Fruit fly (Drosophila melanogaster): ENCODE measurements around the gene nmo.

Gene nmo

dm6 chr3L:8072720-8073119 is 93.9 kb downstream of the nmo start (continued):
- TF ChIP-seq fkh (GFP tag; optimal IDR thresholded peaks at IDR 0.05), result peak; percentile 56
- TF ChIP-seq CG8119 (GFP tag; IDR thresholded peaks at IDR 0.05), result peak; percentile 82
- peak; percentile 62 for TF ChIP-seq esn (GFP tag; optimal IDR thresholded peaks at IDR 0.05)
- TF ChIP-seq CG6854 (GFP tag; optimal IDR thresholded peaks at IDR 0.05), result peak; percentile 30
- no peak for TF ChIP-seq fd59A (GFP tag; optimal IDR thresholded peaks at IDR 0.05)
- TF ChIP-seq CG4318 (GFP tag; optimal IDR thresholded peaks at IDR 0.05), result no peak
- TF ChIP-seq CG10631 (GFP tag; optimal IDR thresholded peaks at IDR 0.05), result peak; percentile 26
- peak; percentile 14 for TF ChIP-seq CG31627 (GFP tag; optimal IDR thresholded peaks at IDR 0.05)
- no peak for TF ChIP-seq Hr38 (GFP tag; optimal IDR thresholded peaks at IDR 0.05)
- TF ChIP-seq CG34406 (GFP tag; optimal IDR thresholded peaks at IDR 0.05), result peak; percentile 45
- peak; percentile 80 for TF ChIP-seq CG3919 (GFP tag; optimal IDR thresholded peaks at IDR 0.05)
- TF ChIP-seq achi (GFP tag; optimal IDR thresholded peaks at IDR 0.05), result peak; percentile 52
- TF ChIP-seq topi (GFP tag; optimal IDR thresholded peaks at IDR 0.05), result peak; percentile 78
- peak; percentile 77 for TF ChIP-seq cyc (GFP tag; optimal IDR thresholded peaks at IDR 0.05)

DNA sequence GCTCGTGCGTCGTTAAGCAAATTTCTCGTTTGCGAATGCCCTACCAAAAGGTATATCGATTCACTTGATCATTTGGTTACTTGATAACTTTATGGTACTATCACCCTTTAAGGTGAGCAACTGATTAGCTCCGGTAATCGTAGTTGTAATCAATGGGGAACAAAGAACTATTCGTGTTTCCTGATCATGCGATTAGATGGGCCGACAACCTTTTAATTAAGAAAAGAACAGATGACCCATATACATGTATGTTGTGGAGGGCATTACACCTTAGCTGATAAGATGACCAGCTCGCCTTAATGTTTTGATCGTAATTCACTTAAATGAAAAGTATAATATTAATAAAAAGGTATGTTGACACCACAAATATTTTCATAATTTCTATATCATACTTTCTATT is 94.5 kb downstream of the nmo start:
- TF ChIP-seq fd59A (GFP tag; optimal IDR thresholded peaks at IDR 0.05), result no peak
- TF ChIP-seq CG15336 (GFP tag; IDR thresholded peaks at IDR 0.05), result no peak
- no peak for TF ChIP-seq CG6792 (GFP tag; optimal IDR thresholded peaks at IDR 0.05)
- no peak for TF ChIP-seq OdsH (GFP tag; optimal IDR thresholded peaks at IDR 0.05)
- TF ChIP-seq Gug (GFP tag; IDR thresholded peaks at IDR 0.05), result no peak
- no peak for TF ChIP-seq dsx (GFP tag; optimal IDR thresholded peaks at IDR 0.05; ENCODE audit: poor library complexity, severe bottlenecking)
- TF ChIP-seq CG10669 (GFP tag; optimal IDR thresholded peaks at IDR 0.05), result no peak
- TF ChIP-seq salr (GFP tag; optimal IDR thresholded peaks at IDR 0.05), result no peak
- no peak for TF ChIP-seq Sox14 (GFP tag; optimal IDR thresholded peaks at IDR 0.05)
- TF ChIP-seq Lpt (GFP tag; optimal IDR thresholded peaks at IDR 0.05), result no peak
- no peak for TF ChIP-seq achi (GFP tag; optimal IDR thresholded peaks at IDR 0.05)
- TF ChIP-seq CG6276 (GFP tag; optimal IDR thresholded peaks at IDR 0.05), result no peak
- TF ChIP-seq acj6 (GFP tag; optimal IDR thresholded peaks at IDR 0.05), result no peak
- no peak for TF ChIP-seq Met (GFP tag; optimal IDR thresholded peaks at IDR 0.05)
- no peak for TF ChIP-seq Hr38 (GFP tag; optimal IDR thresholded peaks at IDR 0.05)
- peak; percentile 13; the same call in 1 of the 3 replicates for TF ChIP-seq eg (GFP tag; IDR thresholded peaks at IDR 0.05)
- no peak for TF ChIP-seq CG11902 (GFP tag; optimal IDR thresholded peaks at IDR 0.05)
- no peak for TF ChIP-seq fkh (GFP tag; optimal IDR thresholded peaks at IDR 0.05)
- peak; percentile 54 for TF ChIP-seq CG32006 (GFP tag; optimal IDR thresholded peaks at IDR 0.05)
- peak; percentile 7 for TF ChIP-seq esn (GFP tag; optimal IDR thresholded peaks at IDR 0.05)
- peak; percentile 20 for TF ChIP-seq CG4318 (GFP tag; optimal IDR thresholded peaks at IDR 0.05)
- TF ChIP-seq CG16779 (tag; optimal IDR thresholded peaks at IDR 0.05), result no peak
- no peak for TF ChIP-seq CG11294 (GFP tag; IDR thresholded peaks at IDR 0.05)
- no peak for TF ChIP-seq CG8119 (GFP tag; IDR thresholded peaks at IDR 0.05)
- TF ChIP-seq Eip78C (GFP tag), result peak; percentile 12
- no peak for TF ChIP-seq fd85E (GFP tag; optimal IDR thresholded peaks at IDR 0.05)
- TF ChIP-seq Hr4 (GFP tag; optimal IDR thresholded peaks at IDR 0.05), result peak; percentile 17
- no peak for TF ChIP-seq CG11762 (GFP tag; optimal IDR thresholded peaks at IDR 0.05; ENCODE audit: insufficient read depth)
- TF ChIP-seq CG6808 (GFP tag; optimal IDR thresholded peaks at IDR 0.05), result no peak

- TF ChIP-seq fkh (GFP tag; optimal IDR thresholded peaks at IDR 0.05) (peak; percentile 58), CG32006 (GFP tag; optimal IDR thresholded peaks at IDR 0.05) (no peak), svp (GFP tag) (peak; percentile 33), Sox14 (GFP tag; optimal IDR thresholded peaks at IDR 0.05) (no peak)
Measured at dm6 chr3L:8073872-8074271, 95.0 kb downstream of the nmo start.

dm6 chr3L:8074944-8075343 is 96.1 kb downstream of the nmo start:
- TF ChIP-seq CG11294 (GFP tag; IDR thresholded peaks at IDR 0.05) (no peak), fkh (GFP tag; optimal IDR thresholded peaks at IDR 0.05) (peak; percentile 65)

Data from whole organism, prepupa.